Worm (Caenorhabditis elegans): Measurements from ENCODE around the gene K06H7.2.

DNA sequence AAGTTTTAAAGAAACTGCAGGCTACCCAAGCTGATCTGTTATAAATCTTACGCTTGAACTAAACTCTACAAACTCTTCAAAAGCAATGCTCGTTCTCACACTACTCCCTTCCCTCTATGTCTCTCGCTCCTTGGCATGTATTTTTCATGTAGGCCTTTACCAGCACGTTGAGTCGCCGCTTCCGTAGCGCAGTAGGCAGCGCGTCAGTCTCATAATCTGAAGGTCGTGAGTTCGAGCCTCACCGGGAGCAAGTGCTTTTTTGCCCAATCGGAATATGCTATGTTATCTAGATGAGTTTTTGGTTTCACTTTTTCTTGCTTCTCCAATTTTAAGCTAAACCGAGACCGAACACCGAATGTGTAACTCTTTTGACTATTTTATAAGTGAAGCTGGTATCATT lies 13.1 kb downstream of the K06H7.2 start:
- TF ChIP-seq snpc-4 (tag; optimal IDR thresholded peaks at IDR 0.05) (no peak), hmg-11 (tag; optimal IDR thresholded peaks at IDR 0.05) (peak; percentile 70), mdl-1 (tag; optimal IDR thresholded peaks at IDR 0.05) (no peak), unc-39 (tag; optimal IDR thresholded peaks at IDR 0.05) (no peak), ceh-82 (tag; optimal IDR thresholded peaks at IDR 0.05) (no peak), nfya-1 (tag; optimal IDR thresholded peaks at IDR 0.05; ENCODE audit: insufficient read depth) (peak; percentile 66), nhr-77 (tag; optimal IDR thresholded peaks at IDR 0.05) (no peak), ceh-28 (tag; optimal IDR thresholded peaks at IDR 0.05) (no peak), aly-2 (tag; optimal IDR thresholded peaks at IDR 0.05) (no peak), nhr-237 (tag; optimal IDR thresholded peaks at IDR 0.05) (no peak), mml-1 (tag; optimal IDR thresholded peaks at IDR 0.05) (no peak), ztf-11 (tag; optimal IDR thresholded peaks at IDR 0.05) (no peak)
